Worm (Caenorhabditis elegans) whole organism, L4/young adult: Measurements from ENCODE around the gene C35D10.7.

Source experiments
- W03F9.2 ChIP-seq: fragments of 150-350 bp; optimal IDR thresholded peaks from 2 replicates; lab custom pipeline; 2014; ENCODE audit warnings: missing biosample characterization, missing genetic modification characterization
- dao-5 ChIP-seq: sonication (generic microtip); optimal IDR thresholded peaks from 2 replicates; lab custom pipeline; 2016; ENCODE audit warnings: missing genotype, missing genetic modification characterization, moderate library complexity, missing compliant biosample characterization
- him-1 ChIP-seq: sonication (generic microtip); optimal IDR thresholded peaks from 2 replicates; lab custom pipeline; 2016; ENCODE audit warnings: missing genotype, missing genetic modification reagents, missing genetic modification characterization, missing compliant biosample characterization

The C35D10.7 gene

DNA sequence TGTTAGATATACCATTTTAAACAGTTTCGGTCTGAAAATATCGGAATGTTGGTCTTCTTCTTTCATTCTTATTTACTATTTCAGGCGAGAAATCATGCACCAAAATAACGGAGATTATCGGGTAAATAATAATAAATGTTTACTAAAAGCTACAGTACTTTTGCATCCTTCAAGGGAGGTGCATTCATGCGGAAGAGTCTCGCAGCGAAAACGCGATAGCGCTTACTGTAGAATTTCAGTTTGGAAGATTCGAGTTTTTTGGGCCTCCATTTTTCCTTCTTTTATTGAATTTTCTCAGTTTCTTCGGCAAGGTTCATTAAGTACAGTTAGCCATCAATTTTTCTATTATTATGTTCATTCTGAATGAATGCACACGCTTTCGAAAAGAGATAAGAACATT is at the start of gene C35D10.7:
Gene C35D10.7, plus strand, starts transcription at position 85 of the 400 bp plus-strand sequence.
- TF ChIP-seq dao-5 (no peak), him-1 (tag; lab: Kevin White, UChicago) (no peak), W03F9.2 (tag; lab: Kevin White, UChicago) (no peak)

DNA sequence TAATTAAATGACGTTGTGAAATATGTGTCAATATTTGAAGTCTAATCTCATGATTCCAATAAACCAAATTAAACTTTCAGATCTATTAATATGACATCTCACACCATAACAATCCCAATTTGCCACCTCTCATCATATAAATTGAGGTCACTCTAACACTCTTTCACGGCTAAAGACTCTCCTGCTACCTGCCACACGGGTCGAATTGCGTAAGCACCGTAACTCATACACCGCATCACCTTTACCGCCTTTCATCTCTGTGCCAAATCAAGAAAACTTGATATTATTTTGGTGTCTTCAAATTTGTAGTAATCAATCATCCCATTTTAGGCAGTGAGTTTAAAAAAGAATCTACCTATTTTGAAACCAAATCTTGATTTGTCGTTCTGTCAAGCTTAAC is 49.6 kb upstream of the C35D10.7 start:
- TF ChIP-seq dao-5 (no peak), him-1 (tag; lab: Kevin White, UChicago) (no peak), W03F9.2 (tag; lab: Kevin White, UChicago) (no peak)

ce11 chrIII:4808089-4808488 is 47.9 kb upstream of the C35D10.7 start:
- TF ChIP-seq W03F9.2 (tag; lab: Kevin White, UChicago) (no peak), dao-5 (no peak), him-1 (tag; lab: Kevin White, UChicago) (no peak)

DNA sequence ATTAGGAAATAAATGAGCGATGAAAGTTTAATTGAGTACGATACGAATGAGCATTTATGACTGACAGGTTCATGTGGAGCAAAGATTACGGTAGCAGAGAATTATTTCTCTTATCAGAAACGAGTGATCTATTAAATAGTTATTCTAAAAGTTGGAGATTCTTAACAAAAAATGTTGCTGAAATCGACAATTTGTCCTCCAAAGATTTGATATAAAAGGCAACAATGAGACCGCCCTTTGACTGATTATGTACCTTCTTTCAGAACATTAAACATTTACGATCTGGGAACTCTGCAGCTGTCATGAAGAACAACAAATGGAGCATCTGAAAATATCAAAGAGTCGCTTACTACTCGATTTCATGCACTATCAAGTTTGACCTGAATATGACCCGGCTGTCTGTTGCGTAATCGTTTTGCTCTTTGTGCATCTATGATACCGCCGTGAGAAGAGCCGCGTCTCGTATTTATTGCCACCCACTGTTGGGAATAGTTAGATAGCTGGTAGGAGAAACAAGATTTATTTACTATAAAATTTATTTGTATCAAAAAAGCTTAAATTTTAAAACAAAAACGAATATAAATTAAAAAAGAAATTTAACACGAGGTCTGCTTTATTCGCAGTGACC is 46.4 kb upstream of the C35D10.7 start, which contains the start of gene pal-1:
Gene pal-1, minus strand, starts transcription at position 51 of the 628 bp plus-strand sequence.
- TF ChIP-seq W03F9.2 (tag; lab: Kevin White, UChicago) (no peak), dao-5 (no peak), him-1 (tag; lab: Kevin White, UChicago) (no peak)

- TF ChIP-seq W03F9.2 (tag; lab: Kevin White, UChicago): no peak
- TF ChIP-seq him-1 (tag; lab: Kevin White, UChicago): no peak
- TF ChIP-seq dao-5: no peak
Observed at ce11 chrIII:4811195-4811594, 44.8 kb upstream of the C35D10.7 start, which contains the start of gene C38D4.7. C38D4.7 (minus strand) TSS chrIII:4811295.

DNA sequence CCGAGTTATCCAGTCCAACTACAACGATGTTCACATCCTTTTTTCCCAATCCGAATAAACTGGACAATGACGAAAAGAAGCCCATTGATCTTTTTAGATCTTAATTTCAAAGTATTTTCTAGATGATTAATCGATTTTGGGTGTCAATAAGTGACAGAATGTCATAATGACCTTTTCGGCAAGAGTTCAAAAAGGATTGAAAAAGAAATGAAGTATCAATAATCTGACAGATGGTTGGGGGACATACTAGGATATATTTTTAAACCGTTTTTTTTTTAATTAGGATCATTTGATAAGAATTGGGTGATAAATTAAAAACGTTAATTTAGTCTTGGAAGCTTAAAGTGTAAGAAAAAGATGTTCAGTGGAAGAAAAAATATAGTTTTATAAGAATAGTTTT is 41.3 kb upstream of the C35D10.7 start, which contains the start of gene arl-6:
Gene arl-6, minus strand, starts transcription at position 101 of the 400 bp plus-strand sequence.
- TF ChIP-seq dao-5 (no peak), W03F9.2 (tag; lab: Kevin White, UChicago) (no peak), him-1 (tag; lab: Kevin White, UChicago) (no peak)

ce11 chrIII:4817240-4817639 is 38.8 kb upstream of the C35D10.7 start, which contains the start of gene F26A1.4:
F26A1.4 (plus strand) TSS chrIII:4817540.
- TF ChIP-seq dao-5 (no peak), W03F9.2 (tag; lab: Kevin White, UChicago) (no peak), him-1 (tag; lab: Kevin White, UChicago) (no peak)

DNA sequence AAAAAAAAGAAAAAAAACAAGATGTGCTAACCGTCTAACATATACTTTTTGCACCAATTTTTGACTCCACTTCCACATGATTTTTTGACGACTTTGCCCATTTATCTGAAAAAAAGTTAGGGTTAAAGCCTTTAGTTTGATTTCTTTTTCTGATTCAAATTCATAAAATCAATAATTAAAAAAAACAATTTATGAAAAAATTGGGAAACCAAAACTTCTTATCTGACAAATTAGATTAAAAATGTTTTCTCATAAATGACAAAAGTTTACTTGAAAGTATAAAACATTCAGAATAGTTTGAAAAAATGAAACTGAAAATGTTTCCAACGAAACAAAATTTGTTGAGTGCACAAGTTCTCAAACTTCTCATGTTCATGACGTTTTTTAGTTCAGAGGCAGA is 36.1 kb upstream of the C35D10.7 start, which contains the start of gene F26A1.7:
Gene F26A1.7, minus strand, starts transcription at position 101 of the 400 bp plus-strand sequence.
- no peak for TF ChIP-seq W03F9.2 (tag; lab: Kevin White, UChicago)
- no peak for TF ChIP-seq dao-5
- no peak for TF ChIP-seq him-1 (tag; lab: Kevin White, UChicago)

ce11 chrIII:4822140-4822539 is 33.9 kb upstream of the C35D10.7 start, which contains the start of gene F26A1.8:
F26A1.8 (minus strand) TSS chrIII:4822240.
- TF ChIP-seq him-1 (tag; lab: Kevin White, UChicago): no peak
- no peak for TF ChIP-seq dao-5

- TF ChIP-seq W03F9.2 (tag; lab: Kevin White, UChicago): no peak
- no peak for TF ChIP-seq him-1 (tag; lab: Kevin White, UChicago)
- TF ChIP-seq dao-5: no peak
Observed at ce11 chrIII:4826606-4827005, 29.4 kb upstream of the C35D10.7 start, which contains the start of gene F26A1.3. F26A1.3 (plus strand) TSS chrIII:4826906.

- TF ChIP-seq W03F9.2 (tag; lab: Kevin White, UChicago): no peak
- no peak for TF ChIP-seq dao-5
- no peak for TF ChIP-seq him-1 (tag; lab: Kevin White, UChicago)
Observed at ce11 chrIII:4829440-4829839, 26.6 kb upstream of the C35D10.7 start, which contains the start of gene F26A1.9. F26A1.9 (minus strand) TSS chrIII:4829540.

ce11 chrIII:4830207-4830606 is 25.8 kb upstream of the C35D10.7 start, which contains the start of gene nspd-9:
nspd-9 (minus strand) TSS chrIII:4830307.
- TF ChIP-seq W03F9.2 (tag; lab: Kevin White, UChicago) (no peak), dao-5 (no peak), him-1 (tag; lab: Kevin White, UChicago) (no peak)

ce11 chrIII:4837429-4837828 is 18.6 kb upstream of the C35D10.7 start, which contains the start of the genes acbp-7 and F26A1.19:
acbp-7 (plus strand) TSS chrIII:4837729.
F26A1.19 (plus strand) TSS chrIII:4837731.
- TF ChIP-seq dao-5 (no peak), W03F9.2 (tag; lab: Kevin White, UChicago) (no peak), him-1 (tag; lab: Kevin White, UChicago) (no peak)

DNA sequence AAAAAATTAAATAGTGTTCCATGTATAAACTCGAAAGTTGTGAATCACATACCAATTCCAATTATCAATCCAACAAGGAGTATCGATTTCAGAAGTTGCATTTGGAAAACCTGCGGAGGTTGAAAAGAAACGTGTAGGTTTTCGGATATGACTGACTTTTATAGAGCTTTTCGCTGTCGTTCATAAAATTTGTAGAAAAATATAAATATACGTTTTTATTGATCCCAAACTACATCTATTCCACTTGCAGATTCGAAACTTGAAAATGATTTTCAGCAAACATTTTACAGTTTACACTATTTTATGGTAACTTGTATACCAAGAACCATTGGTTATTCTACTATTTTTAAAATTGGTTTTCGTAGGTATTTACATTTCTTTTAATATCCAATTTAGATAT is 13.8 kb upstream of the C35D10.7 start, which contains the start of gene clec-156:
Gene clec-156, minus strand, starts transcription at position 101 of the 400 bp plus-strand sequence.
- TF ChIP-seq him-1 (tag; lab: Kevin White, UChicago) (no peak), W03F9.2 (tag; lab: Kevin White, UChicago) (no peak), dao-5 (no peak)
